Worm (Caenorhabditis elegans) whole organism, L2 larva: ENCODE data around the gene Y49G5B.1.

ENCODE experiments used
- C34F6.9 ChIP-seq: fragments of 150-350 bp; optimal IDR thresholded peaks from 2 replicates; lab custom pipeline; 2014; ENCODE audit warnings: missing biosample characterization, missing genetic modification characterization
- F13H6.1 ChIP-seq: sonication (generic microtip); optimal IDR thresholded peaks from 2 replicates; lab custom pipeline; 2016; ENCODE audit warnings: missing genetic modification characterization, missing compliant biosample characterization
- Y55F3AM.14 ChIP-seq: fragments of 200-800 bp; sonication (Bioruptor generic); optimal IDR thresholded peaks from 2 replicates; lab custom pipeline; 2018; ENCODE audit warnings: mild to moderate bottlenecking, missing genetic modification characterization, missing compliant biosample characterization
- aly-2 ChIP-seq: fragments of 150-350 bp; optimal IDR thresholded peaks from 2 replicates; lab custom pipeline; 2014; ENCODE audit warnings: missing biosample characterization, missing genetic modification characterization
- ama-1 ChIP-seq: fragments of 150-350 bp; optimal IDR thresholded peaks from 2 replicates; lab custom pipeline; 2018; ENCODE audit warnings: inconsistent platforms
- blmp-1 ChIP-seq: sonication (generic microtip); optimal IDR thresholded peaks from 2 replicates; lab custom pipeline; 2017; ENCODE audit warnings: missing genetic modification characterization, mild to moderate bottlenecking, missing compliant biosample characterization, antibody characterized with exemption, moderate library complexity; ENCODE audit not compliant: insufficient read depth
- ceh-16 ChIP-seq: fragments of 150-350 bp; optimal IDR thresholded peaks from 2 replicates; lab custom pipeline; 2014; ENCODE audit warnings: missing biosample characterization, missing genetic modification characterization
- ceh-82 ChIP-seq: fragments of 150-350 bp; optimal IDR thresholded peaks from 2 replicates; lab custom pipeline; 2014; ENCODE audit warnings: missing biosample characterization, missing genetic modification characterization
- crh-2 ChIP-seq: sonication (generic microtip); optimal IDR thresholded peaks from 2 replicates; lab custom pipeline; 2017; ENCODE audit warnings: missing biosample characterization, missing genetic modification characterization
- dmd-4 ChIP-seq: sonication (generic microtip); optimal IDR thresholded peaks from 2 replicates; lab custom pipeline; 2017; ENCODE audit warnings: missing biosample characterization, missing genetic modification characterization
- egl-27 ChIP-seq: sonication (generic microtip); optimal IDR thresholded peaks from 3 replicates; lab custom pipeline; 2017; ENCODE audit warnings: missing biosample characterization, missing genetic modification reagents, missing genetic modification characterization
- elt-1 ChIP-seq: fragments of 150-350 bp; optimal IDR thresholded peaks from 2 replicates; lab custom pipeline; 2014; ENCODE audit warnings: missing biosample characterization, missing genetic modification characterization
- elt-3 ChIP-seq: sonication (generic microtip); optimal IDR thresholded peaks from 2 replicates; lab custom pipeline; 2017; ENCODE audit warnings: missing biosample characterization, missing genetic modification characterization
- gmeb-1 ChIP-seq: fragments of 150-350 bp; optimal IDR thresholded peaks from 2 replicates; lab custom pipeline; 2014; ENCODE audit warnings: missing biosample characterization, missing genetic modification characterization
- lin-11 ChIP-seq: fragments of 150-350 bp; sonication (generic microtip); optimal IDR thresholded peaks from 2 replicates; lab custom pipeline; 2014; ENCODE audit warnings: missing biosample characterization, missing genetic modification characterization, inconsistent platforms, mixed read lengths
- lin-39 ChIP-seq: fragments of 150-350 bp; optimal IDR thresholded peaks from 2 replicates; lab custom pipeline; 2014; ENCODE audit warnings: missing biosample characterization, missing genetic modification reagents, missing genetic modification characterization
- lsy-2 ChIP-seq, 2 experiments: fragments of 150-350 bp in 1 of 2; sonication (generic microtip) in 1 of 2; optimal IDR thresholded peaks; 2 replicates each; lab custom pipeline; 2014 to 2017; ENCODE audit warnings: missing biosample characterization in 2 of 2, missing genetic modification characterization in 2 of 2
- mab-5 ChIP-seq: fragments of 150-350 bp; optimal IDR thresholded peaks from 2 replicates; lab custom pipeline; 2014; ENCODE audit warnings: missing biosample characterization, missing genetic modification characterization
- mdl-1 ChIP-seq, 2 experiments: fragments of 150-350 bp in 1 of 2; sonication (generic microtip) in 1 of 2; optimal IDR thresholded peaks; 2 replicates each; lab custom pipeline; 2017; ENCODE audit warnings: missing biosample characterization in 2 of 2, missing genetic modification characterization in 2 of 2
- nhr-11 ChIP-seq: fragments of 150-350 bp; optimal IDR thresholded peaks from 2 replicates; lab custom pipeline; 2014; ENCODE audit warnings: missing biosample characterization, missing genetic modification characterization
- nhr-12 ChIP-seq: fragments of 150-350 bp; optimal IDR thresholded peaks from 2 replicates; lab custom pipeline; 2014; ENCODE audit warnings: missing biosample characterization, missing genetic modification characterization
- nhr-129 ChIP-seq: fragments of 150-350 bp; optimal IDR thresholded peaks from 2 replicates; lab custom pipeline; 2014; ENCODE audit warnings: missing biosample characterization, missing genetic modification characterization
- nhr-21 ChIP-seq: fragments of 150-350 bp; optimal IDR thresholded peaks from 2 replicates; lab custom pipeline; 2014; ENCODE audit warnings: missing biosample characterization, missing genetic modification characterization
- nhr-23 ChIP-seq: fragments of 150-350 bp; optimal IDR thresholded peaks from 2 replicates; lab custom pipeline; 2014; ENCODE audit warnings: missing biosample characterization, missing genetic modification reagents, missing genetic modification characterization
- nhr-237 ChIP-seq: fragments of 150-350 bp; optimal IDR thresholded peaks from 2 replicates; lab custom pipeline; 2014; ENCODE audit warnings: missing biosample characterization, missing genetic modification characterization
- nhr-25 ChIP-seq: fragments of 150-350 bp; sonication (generic microtip); optimal IDR thresholded peaks from 3 replicates; lab custom pipeline; 2014; ENCODE audit warnings: missing biosample characterization, missing genetic modification characterization
- nhr-6 ChIP-seq: fragments of 150-350 bp; optimal IDR thresholded peaks from 2 replicates; lab custom pipeline; 2014; ENCODE audit warnings: missing biosample characterization, missing genetic modification characterization
- sem-4 ChIP-seq: fragments of 150-350 bp; optimal IDR thresholded peaks from 2 replicates; lab custom pipeline; 2014; ENCODE audit warnings: missing biosample characterization, missing genetic modification reagents, missing genetic modification characterization
- sma-9 ChIP-seq, 2 experiments: fragments of 150-350 bp in 1 of 2; sonication (generic microtip) in 1 of 2; optimal IDR thresholded peaks; 2 replicates each; lab custom pipeline; 2014 to 2016; ENCODE audit warnings: missing genetic modification characterization in 2 of 2, mild to moderate bottlenecking in 1 of 2, missing biosample characterization in 1 of 2, missing compliant biosample characterization in 1 of 2, missing genetic modification reagents in 1 of 2, moderate library complexity in 1 of 2
- snpc-4 ChIP-seq: fragments of 150-350 bp; optimal IDR thresholded peaks from 2 replicates; lab custom pipeline; 2014; ENCODE audit warnings: missing biosample characterization, missing genetic modification characterization
- unc-39 ChIP-seq: fragments of 150-350 bp; optimal IDR thresholded peaks from 2 replicates; lab custom pipeline; 2014; ENCODE audit warnings: missing biosample characterization, missing genetic modification characterization
- unc-62 ChIP-seq: fragments of 150-350 bp; optimal IDR thresholded peaks from 2 replicates; lab custom pipeline; 2014; ENCODE audit warnings: missing biosample characterization, missing genetic modification reagents, missing genetic modification characterization
- zag-1 ChIP-seq: fragments of 150-350 bp; optimal IDR thresholded peaks from 2 replicates; lab custom pipeline; 2014; ENCODE audit warnings: missing biosample characterization, missing genetic modification characterization
- ztf-1 ChIP-seq: fragments of 200-800 bp; sonication (Bioruptor generic); conservative IDR thresholded peaks from 2 replicates; pipeline ENCODE4 v1.3.6; 2022; ENCODE audit warnings: missing genetic modification characterization, missing compliant biosample characterization
- ztf-11 ChIP-seq: sonication (generic microtip); optimal IDR thresholded peaks from 2 replicates; lab custom pipeline; 2017; ENCODE audit warnings: missing biosample characterization, missing genetic modification characterization
- ztf-4 ChIP-seq: fragments of 150-350 bp; optimal IDR thresholded peaks from 2 replicates; lab custom pipeline; 2014; ENCODE audit warnings: missing biosample characterization, missing genetic modification characterization

The Y49G5B.1 gene

DNA sequence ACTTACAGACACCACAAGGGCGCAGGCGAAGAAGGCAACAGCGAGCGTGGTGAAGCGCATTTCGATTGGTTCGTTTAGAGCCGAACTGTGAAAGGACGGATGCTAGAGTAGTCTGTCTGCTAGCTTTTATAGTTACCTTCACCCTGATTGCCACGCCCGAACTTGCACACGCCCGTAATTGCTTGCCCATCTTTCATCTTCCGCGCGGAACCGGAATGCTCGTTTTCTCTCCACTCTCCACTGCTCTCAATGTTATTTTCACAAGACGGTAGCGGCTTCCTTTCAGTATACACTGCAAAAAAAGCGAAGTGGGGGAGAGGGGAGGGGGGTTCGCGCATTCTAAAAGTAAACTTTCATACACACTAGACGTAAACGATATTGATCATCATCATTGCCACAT lies 28.7 kb upstream of the Y49G5B.1 start, which contains the start of gene abu-8:
Gene abu-8, minus strand, starts transcription at position 101 of the 400 bp plus-strand sequence.
- TF ChIP-seq nhr-25 (no peak), nhr-129 (tag; lab: Kevin White, UChicago) (no peak), ztf-4 (tag; lab: Kevin White, UChicago) (no peak), elt-3 (tag; lab: Kevin White, UChicago) (no peak), unc-62 (GFP tag; lab: Kevin White, UChicago) (no peak), nhr-12 (no peak), nhr-6 (tag; lab: Kevin White, UChicago) (no peak), nhr-21 (no peak), nhr-23 (tag; lab: Kevin White, UChicago) (no peak), aly-2 (tag; lab: Kevin White, UChicago) (no peak), sem-4 (tag; lab: Kevin White, UChicago) (no peak), blmp-1 (tag; lab: Kevin White, UChicago) (no peak), crh-2 (no peak), gmeb-1 (tag; lab: Kevin White, UChicago) (no peak), Y55F3AM.14 (no peak)
- TF ChIP-seq, all 48 proteins: peak for 0

DNA sequence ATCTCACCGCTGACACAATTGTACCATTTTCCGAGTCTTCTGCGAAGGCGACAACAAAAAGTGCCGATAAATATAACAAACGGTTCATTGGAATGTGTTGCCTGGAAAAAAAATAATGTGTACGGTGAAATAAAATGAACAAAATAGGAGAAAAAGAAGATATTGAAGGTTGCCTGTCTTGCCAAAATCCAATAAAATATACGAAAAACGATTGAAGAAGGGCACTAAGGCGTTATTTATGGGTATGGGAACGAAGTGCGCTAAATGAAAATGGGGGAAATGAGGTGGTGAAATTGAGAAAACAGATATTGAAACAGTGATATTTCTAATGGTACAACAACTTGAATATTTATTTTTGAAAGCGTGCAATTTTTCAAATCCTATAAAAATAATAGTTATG lies 24.9 kb upstream of the Y49G5B.1 start, which contains the start of gene Y47A7.2:
Gene Y47A7.2, minus strand, starts transcription at position 101 of the 400 bp plus-strand sequence.
- TF ChIP-seq unc-39 (no peak), Y55F3AM.14 (no peak), mdl-1 (tag; optimal IDR thresholded peaks at IDR 0.05; lab: Kevin White, UChicago) (no peak), ceh-82 (tag; lab: Kevin White, UChicago) (no peak), ama-1 (no peak), ceh-16 (no peak), nhr-23 (tag; lab: Kevin White, UChicago) (no peak), crh-2 (no peak), nhr-21 (no peak), C34F6.9 (tag; lab: Kevin White, UChicago) (no peak), gmeb-1 (tag; lab: Kevin White, UChicago) (no peak), lin-39 (tag; lab: Kevin White, UChicago) (no peak), nhr-11 (tag; lab: Kevin White, UChicago) (no peak)

DNA sequence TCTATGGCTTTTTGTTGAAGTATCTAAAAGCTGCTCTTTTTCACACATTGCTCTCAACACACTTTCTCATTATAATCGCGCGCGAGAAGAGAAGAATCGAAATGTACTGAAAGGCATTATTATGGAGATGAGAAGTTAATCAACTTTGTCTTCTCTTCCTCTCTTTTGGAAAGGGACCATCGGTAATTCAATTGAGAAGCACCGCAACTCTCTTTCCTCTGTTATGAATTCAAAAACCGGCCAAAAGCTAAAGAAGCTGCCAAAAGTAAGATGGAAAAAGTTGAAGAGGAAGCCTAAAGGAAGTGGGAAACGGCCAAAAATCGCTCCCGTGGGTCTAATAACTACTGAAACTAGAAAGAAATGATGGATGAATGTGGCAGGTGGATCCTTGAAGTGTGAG lies 23.0 kb upstream of the Y49G5B.1 start:
- TF ChIP-seq aly-2 (tag; lab: Kevin White, UChicago) (no peak), elt-1 (tag; lab: Kevin White, UChicago) (no peak), ztf-1 (GFP tag; lab: Robert Waterston, UW) (no peak), sma-9 (GFP tag; optimal IDR thresholded peaks at IDR 0.05; lab: Kevin White, UChicago) (peak; percentile 41), sma-9 (tag; optimal IDR thresholded peaks at IDR 0.05; lab: Kevin White, UChicago) (no peak), lin-11 (tag; lab: Kevin White, UChicago) (no peak), C34F6.9 (tag; lab: Kevin White, UChicago) (no peak)

DNA sequence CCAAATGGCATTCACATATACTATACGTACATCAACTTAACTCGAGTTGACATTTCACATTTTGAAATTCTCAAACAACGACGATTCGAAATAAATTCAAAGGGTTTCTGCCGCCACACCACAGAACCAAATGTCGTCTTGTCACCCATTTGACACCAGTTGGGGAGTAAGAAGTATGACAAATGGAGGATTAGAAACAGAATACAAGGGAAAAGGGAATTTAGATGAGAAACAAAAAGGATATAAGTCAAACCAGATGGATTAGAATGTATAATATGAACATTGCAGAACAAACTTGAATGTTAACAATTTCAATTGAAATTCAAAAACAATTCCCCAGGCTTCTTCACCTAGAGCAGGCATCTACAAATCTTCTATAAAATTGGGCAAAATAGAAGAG lies 21.5 kb upstream of the Y49G5B.1 start:
- TF ChIP-seq unc-39 (no peak), mab-5 (tag; lab: Kevin White, UChicago) (peak; percentile 22), Y55F3AM.14 (no peak), lsy-2 (tag; optimal IDR thresholded peaks at IDR 0.05; lab: Kevin White, UChicago) (no peak)
- TF ChIP-seq, all 48 proteins: peak for 1

DNA sequence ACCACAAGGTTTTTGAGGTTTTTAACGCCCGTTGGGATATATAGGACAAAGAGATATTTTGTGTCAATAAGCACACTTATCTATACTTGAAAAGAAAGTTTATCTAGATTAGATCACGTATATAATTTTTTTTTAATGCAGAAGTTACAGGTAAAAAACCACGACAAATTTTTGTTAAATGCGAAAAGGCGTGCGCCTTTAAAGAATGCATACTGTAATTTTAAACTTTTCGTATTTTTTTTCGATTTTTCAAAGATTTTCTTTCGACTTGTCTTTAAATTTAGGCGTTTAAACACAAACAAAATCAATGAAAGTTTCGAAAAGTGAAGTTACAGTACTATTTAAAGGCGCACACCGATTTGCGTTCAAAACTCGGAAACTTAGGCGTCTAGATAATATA lies 19.5 kb upstream of the Y49G5B.1 start:
- no peak for TF ChIP-seq nhr-25
- TF ChIP-seq ama-1 = no peak
- no peak for TF ChIP-seq F13H6.1 (tag; lab: Kevin White, UChicago)
- TF ChIP-seq ztf-11 = no peak
- TF ChIP-seq dmd-4 (tag; lab: Kevin White, UChicago) = no peak
- no peak for TF ChIP-seq zag-1 (tag; lab: Kevin White, UChicago)
- no peak for TF ChIP-seq gmeb-1 (tag; lab: Kevin White, UChicago)
- TF ChIP-seq nhr-237 (tag; lab: Kevin White, UChicago) = no peak
- TF ChIP-seq lsy-2 (tag; optimal IDR thresholded peaks at IDR 0.05; lab: Kevin White, UChicago) = no peak
- TF ChIP-seq egl-27 (tag; lab: Kevin White, UChicago) = no peak
- no peak for TF ChIP-seq unc-62 (GFP tag; lab: Kevin White, UChicago)
- TF ChIP-seq Y55F3AM.14 = no peak
- TF ChIP-seq nhr-129 (tag; lab: Kevin White, UChicago) = no peak
- no peak for TF ChIP-seq snpc-4 (tag; lab: Kevin White, UChicago)
- no peak for TF ChIP-seq sem-4 (tag; lab: Kevin White, UChicago)
- no peak for TF ChIP-seq C34F6.9 (tag; lab: Kevin White, UChicago)
